Worm (Caenorhabditis elegans): ENCODE measurements around the gene gpa-13.

ce11 chrV:12719713-12720112 is 35.0 kb downstream of the gpa-13 start, which contains the start of gene R11D1.7:
- TF ChIP-seq med-1 (GFP tag; optimal IDR thresholded peaks at IDR 0.05; ENCODE audit: insufficient read depth) (no peak), flt-1 (GFP tag; IDR thresholded peaks at IDR 0.05) (no peak), tab-1 (GFP tag; IDR thresholded peaks at IDR 0.05) (no peak), klf-2 (GFP tag; conservative IDR thresholded peaks at IDR 0.05) (no peak), ref-1 (GFP tag; conservative IDR thresholded peaks at IDR 0.05) (no peak), cog-1 (tag; optimal IDR thresholded peaks at IDR 0.05) (no peak), ztf-29 (GFP tag; IDR thresholded peaks at IDR 0.05) (no peak), T22C8.4 (GFP tag; IDR thresholded peaks at IDR 0.05) (no peak), ztf-23 (GFP tag; IDR thresholded peaks at IDR 0.05) (no peak)

Data from whole organism, midembryonic.